Fruit fly (Drosophila melanogaster): ENCODE data around the gene NSD.

The NSD gene

dm6 chr3R:27945398-27945797 lies 7.7 kb upstream of the NSD start:
- TF ChIP-seq fd96Ca (GFP tag; IDR thresholded peaks at IDR 0.05) (no peak), Snoo (tag; optimal IDR thresholded peaks at IDR 0.05) (no peak), rn (GFP tag; IDR thresholded peaks at IDR 0.05) (no peak)

dm6 chr3R:27931461-27931860 lies 6.2 kb downstream of the NSD start:
- TF ChIP-seq CG17806 (tag; optimal IDR thresholded peaks at IDR 0.05): no peak
- no peak for TF ChIP-seq CG32121 (GFP tag; IDR thresholded peaks at IDR 0.05)
- TF ChIP-seq Snoo (tag; optimal IDR thresholded peaks at IDR 0.05): no peak
- no peak for TF ChIP-seq EcR (GFP tag; optimal IDR thresholded peaks at IDR 0.05)
- no peak for TF ChIP-seq CG15710 (tag; optimal IDR thresholded peaks at IDR 0.05)
- no peak for TF ChIP-seq Pif1B (GFP tag; optimal IDR thresholded peaks at IDR 0.05)
- no peak for TF ChIP-seq D1 (tag; optimal IDR thresholded peaks at IDR 0.05)
- TF ChIP-seq CG8159 (tag; optimal IDR thresholded peaks at IDR 0.05): no peak
- TF ChIP-seq CG14655 (GFP tag; optimal IDR thresholded peaks at IDR 0.05): no peak
- TF ChIP-seq CG10348 (GFP tag; IDR thresholded peaks at IDR 0.05): no peak
- TF ChIP-seq rn (GFP tag; IDR thresholded peaks at IDR 0.05): no peak
- TF ChIP-seq gl (tag; optimal IDR thresholded peaks at IDR 0.05): no peak
- no peak for TF ChIP-seq fd96Ca (GFP tag; IDR thresholded peaks at IDR 0.05)

DNA sequence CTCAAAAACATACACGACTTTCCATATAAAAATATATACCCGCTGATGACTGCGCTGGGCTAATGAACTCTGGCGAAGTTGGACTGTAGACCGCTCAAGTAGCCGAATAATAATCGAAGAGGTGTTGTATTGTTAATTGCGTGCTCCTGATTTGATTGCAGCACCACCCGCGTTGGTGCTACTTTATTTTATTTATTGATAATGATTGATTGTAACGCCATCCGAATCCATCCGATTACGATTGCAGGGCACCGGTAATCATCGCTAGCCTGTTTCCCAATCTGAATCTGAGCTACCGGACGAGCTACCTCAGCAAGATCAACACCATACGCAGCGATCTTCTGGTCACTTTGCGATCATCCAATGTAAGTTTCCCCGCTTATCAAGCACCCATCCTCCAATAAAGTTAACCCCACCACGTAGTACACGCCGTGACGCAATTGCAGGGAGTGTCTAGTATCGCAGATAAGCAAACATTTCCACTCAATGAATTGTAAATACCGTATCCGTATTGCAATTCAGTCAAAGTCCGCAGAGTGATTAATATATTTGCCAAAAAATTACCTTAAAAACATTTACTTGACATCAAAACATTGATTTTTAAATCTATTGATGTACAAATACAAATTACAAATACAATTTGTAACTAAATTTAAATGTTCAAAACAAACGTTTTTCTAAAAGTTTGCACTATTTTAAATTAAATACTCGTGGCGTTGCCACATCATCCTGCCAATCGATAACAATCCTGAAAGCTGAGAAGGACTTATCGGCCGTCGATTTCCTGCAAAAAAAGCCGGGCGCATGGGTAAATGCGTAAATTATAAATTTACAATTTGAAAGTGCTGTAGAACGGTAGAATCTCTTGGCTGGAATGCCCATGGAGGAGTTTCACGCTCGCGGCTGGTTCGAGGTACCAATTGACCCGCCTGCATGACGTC lies 8.4 kb downstream of the NSD start:
- TF ChIP-seq CG10348 (GFP tag; IDR thresholded peaks at IDR 0.05) (no peak), D1 (tag; optimal IDR thresholded peaks at IDR 0.05) (no peak), CG15710 (tag; optimal IDR thresholded peaks at IDR 0.05) (no peak), CG12605 (GFP tag; IDR thresholded peaks at IDR 0.05) (no peak), CG13204 (GFP tag; optimal IDR thresholded peaks at IDR 0.05) (no peak), gl (tag; optimal IDR thresholded peaks at IDR 0.05) (peak; percentile 17), CG17806 (tag; optimal IDR thresholded peaks at IDR 0.05) (no peak), CG4496 (GFP tag; IDR thresholded peaks at IDR 0.05) (0 out of 3 replicates have a peak, but pooled peaks have one; percentile 18), EcR (GFP tag; optimal IDR thresholded peaks at IDR 0.05) (peak; percentile 58)

DNA sequence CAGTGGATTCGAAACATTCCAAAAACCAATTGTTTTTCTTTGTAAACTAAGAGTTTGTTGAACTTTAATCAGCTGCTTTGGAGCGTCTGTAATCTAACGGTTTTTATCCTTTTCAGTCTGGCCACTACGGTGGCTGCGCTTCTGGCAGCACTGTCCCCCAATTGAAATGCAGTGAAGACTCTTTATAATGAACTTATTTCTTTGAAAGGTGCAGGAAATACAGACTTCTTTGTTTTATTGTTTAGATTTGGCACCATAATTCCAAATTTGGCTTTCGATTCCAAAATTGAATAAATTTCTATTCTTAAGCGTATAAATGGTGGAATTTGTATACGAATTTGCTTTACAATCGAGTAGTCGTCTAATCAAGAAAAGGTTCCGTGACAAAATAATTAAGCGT lies 9.5 kb downstream of the NSD start, which contains the start of gene nenya:
Gene nenya, minus strand, starts transcription at position 35 of the 400 bp plus-strand sequence.
- no peak for TF ChIP-seq CG34367 (tag; optimal IDR thresholded peaks at IDR 0.05)
- TF ChIP-seq Ets98B (GFP tag; IDR thresholded peaks at IDR 0.05): no peak
- peak; percentile 60 for TF ChIP-seq EcR (GFP tag; optimal IDR thresholded peaks at IDR 0.05)
- no peak for TF ChIP-seq D1 (tag; optimal IDR thresholded peaks at IDR 0.05)
- no peak for TF ChIP-seq CG8301 (tag; optimal IDR thresholded peaks at IDR 0.05)

DNA sequence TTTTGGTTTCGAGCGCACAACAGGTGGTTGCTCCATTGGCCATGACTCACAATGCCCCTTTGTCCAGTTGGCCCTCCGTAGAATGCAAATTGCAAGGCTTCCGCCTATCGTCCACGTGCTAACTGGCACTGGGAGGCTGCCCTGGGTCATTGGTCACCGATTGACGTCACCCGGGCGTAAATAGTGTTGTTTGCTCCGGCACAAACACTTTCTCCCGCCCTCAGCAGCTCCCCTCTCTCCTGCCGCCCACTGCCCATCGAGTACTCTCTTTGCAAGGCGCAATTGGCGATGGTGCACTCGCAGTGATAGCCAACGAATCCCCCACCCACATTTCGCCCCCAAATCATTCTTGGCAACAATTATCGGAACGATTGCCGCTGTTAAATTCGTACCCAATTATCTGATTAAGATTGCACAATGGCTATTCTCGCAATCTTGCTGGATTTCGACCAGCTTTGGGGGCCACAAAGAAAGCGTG lies 10.9 kb downstream of the NSD start:
- TF ChIP-seq CG12605 (GFP tag; IDR thresholded peaks at IDR 0.05) (no peak), EcR (GFP tag; optimal IDR thresholded peaks at IDR 0.05) (peak; percentile 62)

DNA sequence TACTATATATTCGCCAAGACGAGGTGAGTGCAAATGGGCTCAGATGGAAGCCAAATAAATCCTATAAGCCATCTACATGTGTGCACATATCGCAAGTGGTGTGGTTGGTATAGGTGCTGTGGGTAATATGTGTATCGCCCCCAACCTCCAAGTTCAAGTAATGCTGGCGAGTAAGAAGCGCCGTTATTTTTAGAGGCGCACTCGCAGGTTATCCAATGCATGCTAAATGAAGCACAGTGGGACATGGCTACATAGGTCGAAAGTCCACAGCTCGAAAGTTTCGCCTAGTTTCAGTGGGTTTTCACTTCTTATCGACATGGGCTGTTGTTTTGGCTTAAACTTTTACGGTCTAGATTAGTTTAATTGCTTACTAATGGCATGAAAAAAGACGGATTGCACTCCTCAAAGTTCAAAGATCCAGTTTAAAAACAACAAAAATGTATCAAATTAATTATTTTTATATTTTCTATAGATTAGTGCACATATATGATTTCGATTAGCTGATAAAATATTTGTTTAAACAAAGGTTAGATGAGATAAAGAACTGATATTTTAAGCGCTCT lies 11.6 kb downstream of the NSD start:
- TF ChIP-seq CG13204 (GFP tag; optimal IDR thresholded peaks at IDR 0.05) (no peak), Pif1A (GFP tag; optimal IDR thresholded peaks at IDR 0.05) (no peak), Pif1B (GFP tag; optimal IDR thresholded peaks at IDR 0.05) (no peak), CG8301 (tag; optimal IDR thresholded peaks at IDR 0.05) (peak; percentile 5), Snoo (tag; optimal IDR thresholded peaks at IDR 0.05) (no peak), CG14655 (GFP tag; optimal IDR thresholded peaks at IDR 0.05) (peak; percentile 42), fd96Ca (GFP tag; IDR thresholded peaks at IDR 0.05) (no peak), CG34367 (tag; optimal IDR thresholded peaks at IDR 0.05) (no peak), CG9948 (tag; optimal IDR thresholded peaks at IDR 0.05) (no peak), rn (GFP tag; IDR thresholded peaks at IDR 0.05) (0 out of 2 replicates have a peak, but pooled peaks have one; percentile 24), CG10348 (GFP tag; IDR thresholded peaks at IDR 0.05) (no peak), CG32121 (GFP tag; IDR thresholded peaks at IDR 0.05) (no peak; the same call in 1 of the 2 replicates), Ets98B (GFP tag; IDR thresholded peaks at IDR 0.05) (no peak; the same call in 1 of the 2 replicates), CG15710 (tag; optimal IDR thresholded peaks at IDR 0.05) (peak; percentile 10), gl (tag; optimal IDR thresholded peaks at IDR 0.05) (no peak), CG17806 (tag; optimal IDR thresholded peaks at IDR 0.05) (no peak), CG8159 (tag; optimal IDR thresholded peaks at IDR 0.05) (peak; percentile 44), CG4496 (GFP tag; IDR thresholded peaks at IDR 0.05) (peak; percentile 6; the same call in 1 of the 3 replicates), EcR (GFP tag; optimal IDR thresholded peaks at IDR 0.05) (peak; percentile 42), CG12605 (GFP tag; IDR thresholded peaks at IDR 0.05) (no peak), D1 (tag; optimal IDR thresholded peaks at IDR 0.05) (no peak)
